Fruit fly (Drosophila melanogaster) whole organism, embryonic: Measurements from ENCODE around the gene CG6511.
A peak's percentile ranks its signal among the peaks of the same experiment; 100 is the strongest.

Experiments used
- Awh ChIP-seq: fragments of 200-800 bp; sonication (Bioruptor generic); IDR thresholded peaks from 2 replicates; pipeline ENCODE4, ENCODE4 v1.3.6; 2022; ENCODE audit warnings: missing biosample characterization, missing genetic modification characterization
- CG11247 ChIP-seq: fragments of 200-800 bp; sonication (Bioruptor generic); IDR thresholded peaks from 2 replicates; pipeline ENCODE4 v1.3.6; 2022; ENCODE audit warnings: missing biosample characterization, missing genetic modification characterization
- CG11696 ChIP-seq: fragments of 200-800 bp; sonication (Bioruptor generic); IDR thresholded peaks from 2 replicates; pipeline ENCODE4 v1.3.6; 2022; ENCODE audit warnings: missing biosample characterization, missing genetic modification characterization
- CG13424 ChIP-seq: fragments of 200-800 bp; sonication (Bioruptor generic); optimal IDR thresholded peaks from 2 replicates; lab custom pipeline; 2019; ENCODE audit warnings: missing biosample characterization, mild to moderate bottlenecking, missing genetic modification characterization, moderate library complexity
- CG13624 ChIP-seq: fragments of 200-800 bp; sonication (Bioruptor generic); optimal IDR thresholded peaks from 2 replicates; lab custom pipeline; 2016; ENCODE audit warnings: missing biosample characterization, missing genetic modification characterization
- CG14441 ChIP-seq: fragments of 200-800 bp; sonication (Bioruptor generic); IDR thresholded peaks from 2 replicates; pipeline ENCODE4 v1.3.6; 2022; ENCODE audit warnings: missing biosample characterization, missing genetic modification characterization
- CG14667 ChIP-seq: fragments of 200-800 bp; sonication (Bioruptor generic); IDR thresholded peaks from 2 replicates; pipeline ENCODE4 v1.3.6; 2022; ENCODE audit warnings: missing biosample characterization, missing genetic modification characterization
- CG15011 ChIP-seq: fragments of 200-800 bp; sonication (Bioruptor generic); optimal IDR thresholded peaks from 3 replicates; lab custom pipeline; 2018; ENCODE audit warnings: missing biosample characterization, mild to moderate bottlenecking, missing genetic modification characterization
- CG15269 ChIP-seq: fragments of 200-800 bp; sonication (Bioruptor generic); optimal IDR thresholded peaks from 2 replicates; lab custom pipeline; 2018; ENCODE audit warnings: missing biosample characterization, mild to moderate bottlenecking, missing genetic modification characterization, moderate library complexity
- CG1603 ChIP-seq: fragments of 200-800 bp; sonication (Bioruptor generic); optimal IDR thresholded peaks from 2 replicates; lab custom pipeline; 2019; ENCODE audit warnings: missing biosample characterization, mild to moderate bottlenecking, missing genetic modification characterization, moderate library complexity
- CG2199 ChIP-seq: fragments of 200-800 bp; sonication (Bioruptor generic); IDR thresholded peaks from 3 replicates; pipeline ENCODE4 v1.3.6; 2022; ENCODE audit warnings: missing biosample characterization, missing genetic modification characterization
- CG3065 ChIP-seq: fragments of 200-800 bp; sonication (Bioruptor generic); optimal IDR thresholded peaks from 2 replicates; lab custom pipeline; 2016; ENCODE audit warnings: missing biosample characterization, missing genetic modification characterization
- CG31388 ChIP-seq: fragments of 200-800 bp; sonication (Bioruptor generic); optimal IDR thresholded peaks from 2 replicates; lab custom pipeline; 2016; ENCODE audit warnings: missing biosample characterization, missing genetic modification characterization
- CG4820 ChIP-seq: fragments of 200-800 bp; sonication (Bioruptor generic); optimal IDR thresholded peaks from 3 replicates; lab custom pipeline; 2016; ENCODE audit warnings: missing biosample characterization, missing genetic modification characterization
- CrebB ChIP-seq: fragments of 200-800 bp; sonication (Bioruptor generic); optimal IDR thresholded peaks from 3 replicates; lab custom pipeline; 2018; ENCODE audit warnings: missing biosample characterization, mild to moderate bottlenecking, missing genetic modification characterization
- D19A ChIP-seq: fragments of 200-800 bp; optimal IDR thresholded peaks from 3 replicates; lab custom pipeline; 2019; ENCODE audit warnings: missing biosample characterization, mild to moderate bottlenecking, missing genetic modification characterization, moderate library complexity
- Dek ChIP-seq: fragments of 200-800 bp; sonication (Bioruptor generic); optimal IDR thresholded peaks from 3 replicates; lab custom pipeline; 2019; ENCODE audit warnings: missing biosample characterization, mild to moderate bottlenecking, missing genetic modification characterization, moderate library complexity
- Doc2 ChIP-seq: fragments of 200-800 bp; sonication (Bioruptor generic); IDR thresholded peaks from 2 replicates; pipeline ENCODE4 v1.3.6; 2022; ENCODE audit warnings: missing biosample characterization, missing genetic modification characterization
- Hey ChIP-seq: fragments of 200-800 bp; sonication (Bioruptor generic); optimal IDR thresholded peaks from 3 replicates; lab custom pipeline; 2018; ENCODE audit warnings: missing biosample characterization, mild to moderate bottlenecking, missing genetic modification characterization
- Hr3 ChIP-seq: fragments of 200-800 bp; sonication (Bioruptor generic); optimal IDR thresholded peaks from 3 replicates; lab custom pipeline; 2016; ENCODE audit warnings: missing biosample characterization, missing genetic modification characterization
- Jarid2 ChIP-seq: fragments of 200-800 bp; sonication (Bioruptor generic); optimal IDR thresholded peaks from 3 replicates; lab custom pipeline; 2017; ENCODE audit warnings: mild to moderate bottlenecking, missing biosample characterization, missing genetic modification reagents, missing genetic modification characterization
- Kr ChIP-seq: fragments of 200-800 bp; sonication (Bioruptor generic); optimal IDR thresholded peaks from 2 replicates; lab custom pipeline; 2017; ENCODE audit warnings: missing biosample characterization, mild to moderate bottlenecking, missing genetic modification characterization
- Lpt ChIP-seq: fragments of >200 bp; optimal IDR thresholded peaks from 2 replicates; lab custom pipeline; 2018; ENCODE audit warnings: missing biosample characterization, missing genetic modification characterization
- NC2α ChIP-seq: fragments of 200-800 bp; sonication (Bioruptor generic); optimal IDR thresholded peaks from 2 replicates; lab custom pipeline; 2016; ENCODE audit warnings: missing biosample characterization, missing genetic modification characterization
- NC2β ChIP-seq: fragments of 200-800 bp; sonication (Bioruptor generic); optimal IDR thresholded peaks from 2 replicates; lab custom pipeline; 2016; ENCODE audit warnings: missing biosample characterization, missing genetic modification characterization
- NK7.1 ChIP-seq: fragments of 200-800 bp; sonication (Bioruptor generic); optimal IDR thresholded peaks from 3 replicates; lab custom pipeline; 2016; ENCODE audit warnings: missing biosample characterization, missing genetic modification characterization
- Oaz ChIP-seq: fragments of 200-800 bp; sonication (Bioruptor generic); IDR thresholded peaks from 2 replicates; pipeline ENCODE4 v1.3.6; 2022; ENCODE audit warnings: missing biosample characterization, missing genetic modification characterization
- Stat92E ChIP-seq, 3 experiments: fragments of >200 bp in 2 of 3; fragments of 200-800 bp in 1 of 3; sonication (Bioruptor generic) in 1 of 3; optimal IDR thresholded peaks; 2 replicates each; lab custom pipeline; 2017 to 2019; ENCODE audit warnings: missing biosample characterization in 3 of 3, missing genetic modification characterization in 3 of 3, mild to moderate bottlenecking in 1 of 3, moderate library complexity in 1 of 3
- Trl ChIP-seq, 3 experiments: fragments of >200 bp in 2 of 3; fragments of 200-800 bp in 1 of 3; sonication (Bioruptor generic) in 1 of 3; optimal IDR thresholded peaks; 2 replicates in 1 of 3; 3 replicates in 2 of 3; lab custom pipeline; 2016 to 2017; ENCODE audit warnings: missing biosample characterization in 1 of 3, missing genetic modification characterization in 1 of 3
- Usf ChIP-seq: fragments of 200-800 bp; sonication (Bioruptor generic); optimal IDR thresholded peaks from 2 replicates; lab custom pipeline; 2017; ENCODE audit warnings: missing genotype, missing biosample characterization, missing genetic modification characterization
- ab ChIP-seq: fragments of 200-800 bp; sonication (Bioruptor generic); optimal IDR thresholded peaks from 2 replicates; lab custom pipeline; 2016; ENCODE audit warnings: missing biosample characterization, missing genetic modification characterization
- amos ChIP-seq: fragments of 200-800 bp; sonication (Bioruptor generic); IDR thresholded peaks from 2 replicates; pipeline ENCODE4 v1.3.6; 2022; ENCODE audit warnings: missing biosample characterization, missing genetic modification characterization; ENCODE audit not compliant: partially characterized antibody
- cad ChIP-seq: fragments of >200 bp; optimal IDR thresholded peaks from 2 replicates; lab custom pipeline; 2017; ENCODE audit warnings: missing biosample characterization, missing genetic modification characterization
- chif ChIP-seq, 2 experiments: fragments of 200-800 bp; sonication (Bioruptor generic); optimal IDR thresholded peaks; 3 replicates each; lab custom pipeline; 2016; ENCODE audit warnings: missing biosample characterization in 2 of 2, missing genetic modification characterization in 2 of 2
- chinmo ChIP-seq: fragments of 200-800 bp; sonication (Bioruptor generic); IDR thresholded peaks from 4 replicates; pipeline ENCODE4 v1.3.6; 2022; ENCODE audit warnings: missing biosample characterization, missing genetic modification characterization; ENCODE audit not compliant: partially characterized antibody
- croc ChIP-seq: fragments of 200-800 bp; sonication (Bioruptor generic); conservative IDR thresholded peaks from 3 replicates; pipeline ENCODE4 v1.3.6; 2022; ENCODE audit warnings: missing biosample characterization, missing genetic modification characterization
- dmrt11E ChIP-seq: fragments of 200-800 bp; sonication (Bioruptor generic); optimal IDR thresholded peaks from 3 replicates; lab custom pipeline; 2018; ENCODE audit warnings: missing biosample characterization, mild to moderate bottlenecking, missing genetic modification characterization, moderate library complexity
- dpn ChIP-seq, 2 experiments: fragments of 200-800 bp; sonication (Bioruptor generic); optimal IDR thresholded peaks; 3 replicates each; lab custom pipeline; 2016; ENCODE audit warnings: missing biosample characterization in 2 of 2, missing genetic modification characterization in 2 of 2
- gce ChIP-seq: fragments of 200-800 bp; sonication (Bioruptor generic); IDR thresholded peaks from 3 replicates; pipeline ENCODE4 v1.3.6; 2022; ENCODE audit warnings: missing biosample characterization, missing genetic modification characterization
- ind ChIP-seq: fragments of 200-800 bp; sonication (Bioruptor generic); optimal IDR thresholded peaks from 3 replicates; lab custom pipeline; 2016; ENCODE audit warnings: missing biosample characterization, missing genetic modification characterization
- klu ChIP-seq: fragments of 200-800 bp; sonication (Bioruptor generic); IDR thresholded peaks from 2 replicates; pipeline ENCODE4 v1.3.6; 2022; ENCODE audit warnings: missing biosample characterization, missing genetic modification characterization
- kni ChIP-seq: fragments of 200-800 bp; sonication (Bioruptor generic); optimal IDR thresholded peaks from 3 replicates; lab custom pipeline; 2017; ENCODE audit warnings: mild to moderate bottlenecking, missing biosample characterization, missing genetic modification reagents, missing genetic modification characterization
- lola ChIP-seq, 3 experiments: fragments of >200 bp in 2 of 3; fragments of 200-800 bp in 1 of 3; sonication (Bioruptor generic) in 1 of 3; optimal IDR thresholded peaks; 2 replicates each; lab custom pipeline; 2017 to 2019; ENCODE audit warnings: missing biosample characterization in 3 of 3, missing genetic modification characterization in 3 of 3, mild to moderate bottlenecking in 1 of 3, moderate library complexity in 1 of 3
- nerfin-2 ChIP-seq: fragments of 200-800 bp; sonication (Bioruptor generic); IDR thresholded peaks from 2 replicates; pipeline ENCODE4 v1.3.6; 2022; ENCODE audit warnings: missing biosample characterization, missing genetic modification characterization; ENCODE audit not compliant: partially characterized antibody
- peb ChIP-seq: fragments of 200-800 bp; sonication (Bioruptor generic); IDR thresholded peaks from 2 replicates; pipeline ENCODE4 v1.3.6; 2022; ENCODE audit warnings: missing biosample characterization, missing genetic modification characterization
- rib ChIP-seq: fragments of 200-800 bp; sonication (Bioruptor generic); IDR thresholded peaks from 2 replicates; pipeline ENCODE4 v1.3.6; 2022; ENCODE audit warnings: missing biosample characterization, missing genetic modification characterization
- sd ChIP-seq: fragments of 200-800 bp; sonication (Bioruptor generic); optimal IDR thresholded peaks from 3 replicates; lab custom pipeline; 2018; ENCODE audit warnings: missing biosample characterization, mild to moderate bottlenecking, missing genetic modification characterization, moderate library complexity
- sens-2 ChIP-seq: fragments of 200-800 bp; sonication (Bioruptor generic); IDR thresholded peaks from 2 replicates; pipeline ENCODE4 v1.3.6; 2022; ENCODE audit warnings: missing biosample characterization, missing genetic modification characterization
- slbo ChIP-seq: fragments of 200-800 bp; sonication (Bioruptor generic); IDR thresholded peaks from 2 replicates; pipeline ENCODE4 v1.3.6; 2022; ENCODE audit warnings: missing biosample characterization, missing genetic modification characterization
- stc ChIP-seq: fragments of 200-800 bp; sonication (Bioruptor generic); IDR thresholded peaks from 2 replicates; pipeline ENCODE4 v1.3.6; 2022; ENCODE audit warnings: missing biosample characterization, missing genetic modification characterization
- yki ChIP-seq: fragments of >200 bp; optimal IDR thresholded peaks from 3 replicates; lab custom pipeline; 2018
- zfh1 ChIP-seq: fragments of 200-800 bp; sonication (Bioruptor generic); IDR thresholded peaks from 3 replicates; pipeline ENCODE4 v1.3.6; 2022; ENCODE audit warnings: missing biosample characterization, missing genetic modification characterization

The CG6511 gene

dm6 chr3L:8718602-8719001, 2.5 kb upstream of the CG6511 start (continued):
- TF ChIP-seq sens-2 (GFP tag; lab: Robert Waterston, UW) (no peak), Trl (optimal IDR thresholded peaks at IDR 0.05; lab: Kevin White, UChicago) (no peak), Trl (GFP tag; optimal IDR thresholded peaks at IDR 0.05; lab: Kevin White, UChicago) (no peak), chif (GFP tag; optimal IDR thresholded peaks at IDR 0.05; lab: Kevin White, UChicago) (no peak), amos (GFP tag; lab: Robert Waterston, UW) (peak; percentile 84), klu (no peak), Jarid2 (GFP tag; lab: Kevin White, UChicago) (no peak), nerfin-2 (GFP tag; lab: Robert Waterston, UW) (peak; percentile 61), kni (GFP tag; lab: Kevin White, UChicago) (no peak), CG15011 (GFP tag; lab: Kevin White, UChicago) (no peak), stc (GFP tag; lab: Robert Waterston, UW) (no peak), CG3065 (GFP tag; lab: Kevin White, UChicago) (no peak), Doc2 (no peak), NC2α (GFP tag; lab: Kevin White, UChicago) (no peak), chinmo (GFP tag; lab: Robert Waterston, UW) (peak; percentile 80; the same call in 2 of the 4 replicates), Hey (tag; lab: Kevin White, UChicago) (no peak), CG11247 (GFP tag; lab: Robert Waterston, UW) (no peak), croc (GFP tag; lab: Robert Waterston, UW) (no peak), ind (GFP tag; lab: Kevin White, UChicago) (no peak), Usf (no peak), rib (GFP tag; lab: Robert Waterston, UW) (no peak), dpn (GFP tag; optimal IDR thresholded peaks at IDR 0.05; lab: Kevin White, UChicago) (no peak), CG14441 (no peak), peb (GFP tag; lab: Robert Waterston, UW) (no peak), NC2β (GFP tag; lab: Kevin White, UChicago) (no peak), CG14667 (GFP tag; lab: Robert Waterston, UW) (no peak), zfh1 (GFP tag; lab: Robert Waterston, UW) (0 out of 3 replicates have a peak, but pooled peaks have one; percentile 3), NK7.1 (no peak), Kr (no peak), sd (tag; lab: Kevin White, UChicago) (peak; percentile 95), ab (GFP tag; lab: Kevin White, UChicago) (no peak), CG31388 (GFP tag; lab: Kevin White, UChicago) (no peak), CrebB (tag; lab: Kevin White, UChicago) (no peak), Awh (GFP tag; lab: Robert Waterston, UW) (no peak), CG13624 (peak; percentile 7), D19A (tag; lab: Kevin White, UChicago) (no peak), CG13424 (tag; lab: Kevin White, UChicago) (no peak), slbo (no peak), CG11696 (GFP tag; lab: Robert Waterston, UW) (0 out of 2 replicates have a peak, but pooled peaks have one; percentile 11), cad (GFP tag; lab: Kevin White, UChicago) (no peak), CG15269 (tag; lab: Kevin White, UChicago) (peak; percentile 20), gce (GFP tag; lab: Robert Waterston, UW) (no peak), Hr3 (no peak), CG1603 (tag; lab: Kevin White, UChicago) (peak; percentile 60), Stat92E (GFP tag; optimal IDR thresholded peaks at IDR 0.05; lab: Kevin White, UChicago) (peak in 1 of 3 experiments; percentile 43), dmrt11E (tag; lab: Kevin White, UChicago) (no peak), lola (GFP tag; optimal IDR thresholded peaks at IDR 0.05; lab: Kevin White, UChicago) (no peak), CG4820 (GFP tag; lab: Kevin White, UChicago) (no peak), yki (lab: Kevin White, UChicago) (no peak), CG2199 (GFP tag; lab: Robert Waterston, UW) (peak; percentile 32; the same call in 1 of the 3 replicates), Dek (tag; lab: Kevin White, UChicago) (peak; percentile 53), Lpt (GFP tag; lab: Kevin White, UChicago) (no peak), Oaz (GFP tag; lab: Robert Waterston, UW) (no peak)
